Worm (Caenorhabditis elegans) whole organism, L1 larva: ENCODE measurements around the gene itr-1.
A peak's percentile ranks its signal among the peaks of the same experiment; 100 is the strongest.

ENCODE experiments used
- C16A3.4 ChIP-seq: fragments of 150-350 bp; optimal IDR thresholded peaks from 2 replicates; lab custom pipeline; 2014; ENCODE audit warnings: missing biosample characterization, missing genetic modification characterization
- C34B4.2 ChIP-seq: sonication (generic microtip); optimal IDR thresholded peaks from 2 replicates; lab custom pipeline; 2017; ENCODE audit warnings: mild to moderate bottlenecking, missing genetic modification characterization, missing compliant biosample characterization
- ama-1 ChIP-seq: fragments of 150-350 bp; optimal IDR thresholded peaks from 2 replicates; lab custom pipeline; 2014
- ceh-88 ChIP-seq: fragments of 200-800 bp; sonication (Bioruptor generic); IDR thresholded peaks from 2 replicates; pipeline ENCODE4 v1.3.6; 2022; ENCODE audit warnings: missing genetic modification characterization, missing compliant biosample characterization
- ceh-90 ChIP-seq: sonication (generic microtip); optimal IDR thresholded peaks from 2 replicates; lab custom pipeline; 2016; ENCODE audit warnings: missing genetic modification characterization, missing compliant biosample characterization
- ces-1 ChIP-seq: fragments of 150-350 bp; optimal IDR thresholded peaks from 2 replicates; lab custom pipeline; 2014; ENCODE audit warnings: missing biosample characterization, missing genetic modification reagents, missing genetic modification characterization
- efl-1 ChIP-seq, 4 experiments: fragments of 150-350 bp; optimal IDR thresholded peaks in 3 of 4; peaks in 1 of 4; 1 replicate in 1 of 4; 2 replicates in 3 of 4; lab custom pipeline; 2014; ENCODE audit warnings: missing biosample characterization in 2 of 4, missing genetic modification characterization in 2 of 4, missing genetic modification reagents in 2 of 4
- efl-3 ChIP-seq: fragments of 200-800 bp; sonication (Bioruptor generic); optimal IDR thresholded peaks from 2 replicates; lab custom pipeline; 2018; ENCODE audit warnings: mild to moderate bottlenecking, missing genetic modification characterization, missing compliant biosample characterization
- egl-13 ChIP-seq: sonication (generic microtip); optimal IDR thresholded peaks from 2 replicates; lab custom pipeline; 2016; ENCODE audit warnings: missing genotype, missing genetic modification reagents, missing genetic modification characterization, missing compliant biosample characterization
- egl-27 ChIP-seq, 2 experiments: fragments of 150-350 bp in 1 of 2; sonication (generic microtip); optimal IDR thresholded peaks; 3 replicates each; lab custom pipeline; 2017 to 2018; ENCODE audit warnings: missing biosample characterization in 2 of 2, missing genetic modification characterization in 2 of 2, missing genetic modification reagents in 2 of 2
- elt-2 ChIP-seq: sonication (generic microtip); optimal IDR thresholded peaks from 2 replicates; lab custom pipeline; 2016; ENCODE audit warnings: missing genetic modification characterization, mild to moderate bottlenecking, inconsistent platforms, missing compliant biosample characterization, missing genetic modification reagents
- elt-3 ChIP-seq, 6 experiments: fragments of 150-350 bp in 1 of 6; sonication (generic microtip); optimal IDR thresholded peaks; 2 replicates each; lab custom pipeline; 2017 to 2018; ENCODE audit warnings: missing biosample characterization in 6 of 6, missing genetic modification characterization in 6 of 6, inconsistent platforms in 1 of 6
- ets-5 ChIP-seq: fragments of 200-800 bp; sonication (Bioruptor generic); IDR thresholded peaks from 2 replicates; pipeline ENCODE4 v1.3.6; 2022; ENCODE audit warnings: missing genetic modification characterization, missing compliant biosample characterization
- fkh-10 ChIP-seq: sonication (generic microtip); optimal IDR thresholded peaks from 2 replicates; lab custom pipeline; 2017; ENCODE audit warnings: missing biosample characterization, missing genetic modification reagents, missing genetic modification characterization
- fkh-4 ChIP-seq: sonication (generic microtip); optimal IDR thresholded peaks from 2 replicates; lab custom pipeline; 2016; ENCODE audit warnings: missing compliant biosample characterization, missing genetic modification characterization, borderline replicate concordance
- grh-1 ChIP-seq: fragments of 200-800 bp; sonication (Bioruptor generic); IDR thresholded peaks from 2 replicates; pipeline ENCODE4 v1.3.6; 2022; ENCODE audit warnings: missing genetic modification reagents, missing genetic modification characterization, missing compliant biosample characterization
- hlh-17 ChIP-seq: fragments of 200-800 bp; sonication (Bioruptor generic); optimal IDR thresholded peaks from 2 replicates; lab custom pipeline; 2018; ENCODE audit warnings: missing genetic modification characterization, mild to moderate bottlenecking, missing compliant biosample characterization, moderate library complexity, borderline replicate concordance
- isw-1 ChIP-seq: fragments of 200-800 bp; sonication (Bioruptor generic); IDR thresholded peaks from 2 replicates; pipeline ENCODE4 v1.3.6; 2022; ENCODE audit warnings: missing genetic modification characterization, missing compliant biosample characterization
- jun-1 ChIP-seq: fragments of 150-350 bp; optimal IDR thresholded peaks from 2 replicates; lab custom pipeline; 2014; ENCODE audit warnings: missing biosample characterization, missing genetic modification reagents, missing genetic modification characterization
- lin-13 ChIP-seq: fragments of 150-350 bp; optimal IDR thresholded peaks from 2 replicates; lab custom pipeline; 2014; ENCODE audit warnings: missing biosample characterization, missing genetic modification reagents, missing genetic modification characterization
- lin-14 ChIP-seq: fragments of 200-800 bp; sonication (Bioruptor generic); optimal IDR thresholded peaks from 2 replicates; lab custom pipeline; 2018; ENCODE audit warnings: mild to moderate bottlenecking, missing genetic modification characterization, moderate library complexity, missing compliant biosample characterization
- lin-15B ChIP-seq: fragments of 150-350 bp; sonication (generic microtip); optimal IDR thresholded peaks from 3 replicates; lab custom pipeline; 2014; ENCODE audit warnings: missing biosample characterization, missing genetic modification characterization
- lin-39 ChIP-seq: fragments of 150-350 bp; optimal IDR thresholded peaks from 2 replicates; lab custom pipeline; 2014; ENCODE audit warnings: missing biosample characterization, missing genetic modification reagents, missing genetic modification characterization
- lir-3 ChIP-seq: sonication (generic microtip); optimal IDR thresholded peaks from 2 replicates; lab custom pipeline; 2016; ENCODE audit warnings: mild to moderate bottlenecking, missing genetic modification characterization, moderate library complexity, missing compliant biosample characterization; ENCODE audit not compliant: poor library complexity
- lsy-2 ChIP-seq, 2 experiments: fragments of 150-350 bp; optimal IDR thresholded peaks; 2 replicates each; lab custom pipeline; 2014; ENCODE audit warnings: missing biosample characterization in 2 of 2, missing genetic modification characterization in 2 of 2
- mab-9 ChIP-seq: fragments of 200-800 bp; sonication (Bioruptor generic); IDR thresholded peaks from 2 replicates; pipeline ENCODE4 v1.3.6; 2022; ENCODE audit warnings: missing genetic modification reagents, missing genetic modification characterization, missing compliant biosample characterization
- mdl-1 ChIP-seq, 2 experiments: fragments of 150-350 bp; optimal IDR thresholded peaks; 2 replicates each; lab custom pipeline; 2014 to 2017; ENCODE audit warnings: missing biosample characterization in 2 of 2, missing genetic modification characterization in 2 of 2, inconsistent platforms in 1 of 2
- mef-2 ChIP-seq: fragments of 150-350 bp; optimal IDR thresholded peaks from 2 replicates; lab custom pipeline; 2014; ENCODE audit warnings: missing biosample characterization, missing genetic modification characterization
- mep-1 ChIP-seq: fragments of 150-350 bp; optimal IDR thresholded peaks from 2 replicates; lab custom pipeline; 2014; ENCODE audit warnings: missing biosample characterization, missing genetic modification characterization
- nhr-11 ChIP-seq: fragments of 150-350 bp; optimal IDR thresholded peaks from 2 replicates; lab custom pipeline; 2014; ENCODE audit warnings: missing biosample characterization, missing genetic modification characterization
- nhr-20 ChIP-seq: sonication (generic microtip); optimal IDR thresholded peaks from 2 replicates; lab custom pipeline; 2016; ENCODE audit warnings: mild to moderate bottlenecking, missing genetic modification characterization, missing compliant biosample characterization
- nhr-237 ChIP-seq: fragments of 150-350 bp; optimal IDR thresholded peaks from 2 replicates; lab custom pipeline; 2014; ENCODE audit warnings: missing biosample characterization, missing genetic modification characterization
- nhr-28 ChIP-seq: fragments of 150-350 bp; optimal IDR thresholded peaks from 2 replicates; lab custom pipeline; 2014; ENCODE audit warnings: missing biosample characterization, missing genetic modification characterization
- nhr-77 ChIP-seq: fragments of 150-350 bp; optimal IDR thresholded peaks from 2 replicates; lab custom pipeline; 2014; ENCODE audit warnings: missing biosample characterization, missing genetic modification characterization
- nhr-90 ChIP-seq: sonication (generic microtip); optimal IDR thresholded peaks from 2 replicates; lab custom pipeline; 2016; ENCODE audit warnings: mild to moderate bottlenecking, missing genetic modification characterization, missing compliant biosample characterization; ENCODE audit not compliant: poor library complexity
- pax-3 ChIP-seq: fragments of 200-800 bp; sonication (Bioruptor generic); optimal IDR thresholded peaks from 2 replicates; lab custom pipeline; 2018; ENCODE audit warnings: mild to moderate bottlenecking, missing genetic modification characterization, moderate library complexity, missing compliant biosample characterization
- pqm-1 ChIP-seq: sonication (generic microtip); optimal IDR thresholded peaks from 3 replicates; lab custom pipeline; 2017; ENCODE audit warnings: missing biosample characterization, missing genetic modification characterization
- rnt-1 ChIP-seq: sonication (generic microtip); optimal IDR thresholded peaks from 2 replicates; lab custom pipeline; 2016; ENCODE audit warnings: mild to moderate bottlenecking, missing genetic modification characterization, moderate library complexity, missing compliant biosample characterization
- skn-1 ChIP-seq: fragments of 150-350 bp; optimal IDR thresholded peaks from 2 replicates; lab custom pipeline; 2014; ENCODE audit warnings: missing biosample characterization, missing genetic modification characterization
- snpc-4 ChIP-seq: fragments of 150-350 bp; optimal IDR thresholded peaks from 2 replicates; lab custom pipeline; 2014; ENCODE audit warnings: missing biosample characterization, missing genetic modification characterization
- snu-23 ChIP-seq: sonication (generic microtip); optimal IDR thresholded peaks from 2 replicates; lab custom pipeline; 2016; ENCODE audit warnings: missing genetic modification characterization, missing compliant biosample characterization
- sox-4 ChIP-seq: sonication (generic microtip); optimal IDR thresholded peaks from 2 replicates; lab custom pipeline; 2016; ENCODE audit warnings: missing genetic modification characterization, missing compliant biosample characterization
- tbx-2 ChIP-seq: sonication (generic microtip); optimal IDR thresholded peaks from 2 replicates; lab custom pipeline; 2016; ENCODE audit warnings: missing genetic modification characterization, missing compliant biosample characterization
- unc-62 ChIP-seq: fragments of 150-350 bp; optimal IDR thresholded peaks from 2 replicates; lab custom pipeline; 2014; ENCODE audit warnings: missing biosample characterization, missing genetic modification reagents, missing genetic modification characterization
- unc-86 ChIP-seq: sonication (generic microtip); optimal IDR thresholded peaks from 2 replicates; lab custom pipeline; 2016; ENCODE audit warnings: missing genetic modification characterization, missing compliant biosample characterization
- vab-15 ChIP-seq: sonication (generic microtip); optimal IDR thresholded peaks from 2 replicates; lab custom pipeline; 2017; ENCODE audit warnings: missing genotype, mild to moderate bottlenecking, missing genetic modification characterization, missing compliant biosample characterization
- zip-4 ChIP-seq: fragments of 200-800 bp; sonication (Bioruptor generic); optimal IDR thresholded peaks from 2 replicates; lab custom pipeline; 2018; ENCODE audit warnings: mild to moderate bottlenecking, missing genetic modification characterization, moderate library complexity, missing compliant biosample characterization
- ztf-4 ChIP-seq: fragments of 150-350 bp; optimal IDR thresholded peaks from 2 replicates; lab custom pipeline; 2014; ENCODE audit warnings: missing biosample characterization, missing genetic modification characterization

itr-1 gene

DNA sequence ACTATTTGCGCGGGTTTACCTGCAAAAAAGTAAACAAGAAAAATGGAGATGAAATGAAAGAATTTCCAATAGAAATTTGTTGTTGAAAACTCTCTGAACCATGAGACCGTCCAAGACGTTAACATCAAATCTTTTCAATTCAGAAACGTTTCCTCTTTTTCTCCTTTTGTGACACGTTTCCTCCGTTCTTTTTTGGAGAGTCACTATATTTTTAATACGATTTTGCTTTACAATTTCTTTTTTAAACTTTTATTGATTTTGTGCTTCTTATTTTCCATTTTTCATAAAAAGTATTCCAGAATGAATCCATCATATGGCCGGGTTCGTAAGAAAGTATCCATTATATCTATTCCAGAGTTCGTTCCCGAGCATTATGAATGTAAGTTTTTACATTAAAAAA, at the start of gene itr-1:
Gene itr-1, plus strand, starts transcription at position 301 of the 400 bp plus-strand sequence.
- TF ChIP-seq sox-4 (tag; lab: Kevin White, UChicago) (no peak), lin-14 (peak; percentile 29)

DNA sequence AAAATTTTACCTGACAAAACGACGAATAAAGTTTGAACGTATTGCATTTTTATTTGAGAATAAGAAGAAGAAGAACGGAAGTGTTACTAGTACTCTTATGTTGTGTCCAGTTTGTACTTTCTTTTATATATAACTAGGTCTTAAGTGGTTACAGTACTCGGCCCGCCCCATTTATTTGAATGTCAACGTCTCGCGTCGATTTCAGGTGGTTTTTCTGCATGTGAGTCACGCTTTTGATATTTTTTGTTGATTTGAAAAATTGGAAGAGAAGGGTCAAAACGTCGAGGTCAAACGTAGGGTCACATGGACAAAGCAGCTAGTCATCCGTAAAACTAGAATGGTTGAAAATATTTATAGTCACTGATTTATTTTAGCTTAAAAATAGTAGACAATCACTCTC, 46.0 kb upstream of the itr-1 start, which contains the start of gene F45E4.5:
Gene F45E4.5, minus strand, starts transcription at position 101 of the 400 bp plus-strand sequence.
- TF ChIP-seq efl-1 (optimal IDR thresholded peaks at IDR 0.05; lab: Kevin White, UChicago) (no peak), efl-1 (GFP tag; optimal IDR thresholded peaks at IDR 0.05 in 1 of 2; lab: Kevin White, UChicago) (peak in 1 of 2 experiments; percentile 2), unc-62 (GFP tag; lab: Kevin White, UChicago) (no peak)
- TF ChIP-seq, all 84 proteins: peak for 1

DNA sequence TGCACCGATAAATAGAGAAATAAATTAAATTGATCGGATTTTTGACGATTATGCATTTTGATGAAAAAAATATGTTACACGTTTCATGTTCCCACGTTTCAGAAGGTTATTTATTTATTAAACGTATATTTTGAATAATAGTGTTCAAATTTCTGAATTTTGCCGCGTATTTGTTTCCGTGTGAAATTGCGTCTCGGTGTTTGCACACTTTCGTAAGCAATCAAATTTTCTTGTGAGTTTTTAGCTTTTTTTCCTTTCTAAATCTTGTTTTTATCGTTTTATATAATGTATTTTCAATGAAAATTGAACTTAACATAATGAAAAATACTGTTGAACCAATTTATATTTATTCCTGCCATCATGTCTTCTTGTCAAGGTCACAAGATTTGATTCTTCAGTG, 42.4 kb upstream of the itr-1 start, which contains the start of gene F45E4.6:
Gene F45E4.6, minus strand, starts transcription at position 14 of the 400 bp plus-strand sequence.
- TF ChIP-seq grh-1 (GFP tag; lab: Robert Waterston, UW) (no peak), elt-3 (tag; optimal IDR thresholded peaks at IDR 0.05; lab: Kevin White, UChicago) (no peak), jun-1 (tag; lab: Kevin White, UChicago) (no peak), ama-1 (no peak), pax-3 (tag; lab: Kevin White, UChicago) (no peak), ets-5 (no peak), ceh-88 (GFP tag; lab: Robert Waterston, UW) (no peak), zip-4 (GFP tag; lab: Kevin White, UChicago) (no peak), lin-39 (tag; lab: Kevin White, UChicago) (no peak), efl-3 (GFP tag; lab: Kevin White, UChicago) (no peak), nhr-237 (tag; lab: Kevin White, UChicago) (no peak), mab-9 (no peak), pqm-1 (tag; lab: Kevin White, UChicago) (no peak), lin-15B (peak; percentile 13), unc-86 (peak; percentile 22), tbx-2 (tag; lab: Kevin White, UChicago) (peak; percentile 38), snpc-4 (tag; lab: Kevin White, UChicago) (peak; percentile 3), C34B4.2 (no peak), nhr-77 (tag; lab: Kevin White, UChicago) (no peak), nhr-90 (tag; lab: Kevin White, UChicago) (peak; percentile 44), efl-1 (optimal IDR thresholded peaks at IDR 0.05; lab: Kevin White, UChicago) (peak; percentile 93 to 94), efl-1 (GFP tag; optimal IDR thresholded peaks at IDR 0.05 in 1 of 2; lab: Kevin White, UChicago) (peak; percentile 94 to 99), elt-2 (no peak), hlh-17 (GFP tag; lab: Kevin White, UChicago) (no peak), nhr-28 (tag; lab: Kevin White, UChicago) (no peak), sox-4 (tag; lab: Kevin White, UChicago) (no peak), skn-1 (tag; lab: Kevin White, UChicago) (peak; percentile 4), fkh-10 (GFP tag; lab: Kevin White, UChicago) (no peak), rnt-1 (peak; percentile 20), isw-1 (GFP tag; lab: Robert Waterston, UW) (no peak), vab-15 (tag; lab: Kevin White, UChicago) (no peak), lir-3 (tag; lab: Kevin White, UChicago) (no peak), egl-13 (tag; lab: Kevin White, UChicago) (peak; percentile 13), ces-1 (GFP tag; lab: Kevin White, UChicago) (no peak), unc-62 (GFP tag; lab: Kevin White, UChicago) (no peak), egl-27 (tag; optimal IDR thresholded peaks at IDR 0.05; lab: Kevin White, UChicago) (no peak), mdl-1 (tag; optimal IDR thresholded peaks at IDR 0.05; lab: Kevin White, UChicago) (no peak), lsy-2 (tag; optimal IDR thresholded peaks at IDR 0.05; lab: Kevin White, UChicago) (peak; percentile 60 to 72), fkh-4 (tag; lab: Kevin White, UChicago) (no peak), lin-13 (GFP tag; lab: Kevin White, UChicago) (no peak), mep-1 (tag; lab: Kevin White, UChicago) (peak; percentile 68), nhr-11 (tag; lab: Kevin White, UChicago) (no peak), snu-23 (GFP tag; lab: Kevin White, UChicago) (peak; percentile 54), ceh-90 (tag; lab: Kevin White, UChicago) (no peak), mef-2 (tag; lab: Kevin White, UChicago) (no peak), nhr-20 (tag; lab: Kevin White, UChicago) (peak; percentile 53), C16A3.4 (tag; lab: Kevin White, UChicago) (no peak), ztf-4 (tag; lab: Kevin White, UChicago) (no peak)
